Worm (Caenorhabditis elegans) whole organism, L4 larva: ENCODE data around the gene best-1.

Source experiments
- D1046.2 ChIP-seq: fragments of 200-800 bp; sonication (Bioruptor generic); IDR thresholded peaks from 2 replicates; pipeline ENCODE4 v1.3.6; 2022; ENCODE audit warnings: missing genetic modification characterization, missing compliant biosample characterization
- F10B5.3 ChIP-seq: sonication (generic microtip); optimal IDR thresholded peaks from 2 replicates; lab custom pipeline; 2016; ENCODE audit warnings: mild to moderate bottlenecking, missing genetic modification characterization, missing compliant biosample characterization
- F49E8.2 ChIP-seq: sonication (generic microtip); optimal IDR thresholded peaks from 2 replicates; lab custom pipeline; 2016; ENCODE audit warnings: missing compliant biosample characterization, mild to moderate bottlenecking, missing genetic modification characterization, borderline replicate concordance
- T26A8.4 ChIP-seq: fragments of 200-800 bp; sonication (Bioruptor generic); IDR thresholded peaks from 2 replicates; pipeline ENCODE4 v1.3.6; 2022; ENCODE audit warnings: missing genetic modification characterization, missing compliant biosample characterization
- Y105C5A.15 ChIP-seq: fragments of 200-800 bp; sonication (Bioruptor generic); IDR thresholded peaks from 2 replicates; pipeline ENCODE4 v1.3.6; 2022; ENCODE audit warnings: missing genetic modification characterization, missing compliant biosample characterization
- Y48G9A.11 ChIP-seq: fragments of 200-800 bp; sonication (Bioruptor generic); IDR thresholded peaks from 2 replicates; pipeline ENCODE4 v1.3.6; 2022; ENCODE audit warnings: missing genetic modification reagents, missing genetic modification characterization, missing compliant biosample characterization
- aha-1 ChIP-seq: fragments of 150-350 bp; peaks from one replicate; lab custom pipeline; 2014; ENCODE audit warnings: missing biosample characterization, missing genetic modification characterization
- arid-1 ChIP-seq: fragments of 200-800 bp; sonication (Bioruptor generic); conservative IDR thresholded peaks from 2 replicates; pipeline ENCODE4 v1.3.6; 2022; ENCODE audit warnings: missing genetic modification reagents, missing genetic modification characterization, missing compliant biosample characterization
- attf-4 ChIP-seq: sonication (generic microtip); optimal IDR thresholded peaks from 3 replicates; lab custom pipeline; 2017; ENCODE audit warnings: missing biosample characterization, missing genetic modification characterization
- ceh-44 ChIP-seq: fragments of 200-800 bp; sonication (Bioruptor generic); IDR thresholded peaks from 2 replicates; pipeline ENCODE4 v1.3.6; 2022; ENCODE audit warnings: missing genetic modification reagents, missing genetic modification characterization, missing compliant biosample characterization
- ceh-62 ChIP-seq: sonication (generic microtip); optimal IDR thresholded peaks from 2 replicates; lab custom pipeline; 2017; ENCODE audit warnings: missing biosample characterization, missing genetic modification characterization
- ctbp-1 ChIP-seq: fragments of 200-800 bp; sonication (Bioruptor generic); IDR thresholded peaks from 2 replicates; pipeline ENCODE4 v1.3.6; 2022; ENCODE audit warnings: missing genetic modification reagents, missing genetic modification characterization, missing compliant biosample characterization
- daf-12 ChIP-seq: fragments of 150-350 bp; optimal IDR thresholded peaks from 2 replicates; lab custom pipeline; 2014; ENCODE audit warnings: missing biosample characterization, missing genetic modification reagents, missing genetic modification characterization
- daf-8 ChIP-seq: fragments of 200-800 bp; sonication (Bioruptor generic); IDR thresholded peaks from 2 replicates; pipeline ENCODE4 v1.3.6; 2022; ENCODE audit warnings: missing genetic modification characterization, missing compliant biosample characterization
- dmd-6 ChIP-seq: fragments of 200-800 bp; sonication (Bioruptor generic); IDR thresholded peaks from 2 replicates; pipeline ENCODE4 v1.3.6; 2022; ENCODE audit warnings: missing genetic modification reagents, missing genetic modification characterization, missing compliant biosample characterization
- dpl-1 ChIP-seq: fragments of 150-350 bp; optimal IDR thresholded peaks from 2 replicates; lab custom pipeline; 2014; ENCODE audit warnings: missing biosample characterization, missing genetic modification reagents, missing genetic modification characterization
- dve-1 ChIP-seq: sonication (generic microtip); optimal IDR thresholded peaks from 2 replicates; lab custom pipeline; 2017; ENCODE audit warnings: antibody characterized with exemption, mild to moderate bottlenecking, missing genetic modification characterization, missing compliant biosample characterization; ENCODE audit not compliant: insufficient read depth
- fkh-10 ChIP-seq: fragments of 150-350 bp; optimal IDR thresholded peaks from 2 replicates; lab custom pipeline; 2014; ENCODE audit warnings: missing biosample characterization, missing genetic modification reagents, missing genetic modification characterization
- gei-8 ChIP-seq: fragments of 200-800 bp; sonication (Bioruptor generic); optimal IDR thresholded peaks from 2 replicates; lab custom pipeline; 2018; ENCODE audit warnings: mild to moderate bottlenecking, missing genetic modification characterization, missing compliant biosample characterization
- hlh-11 ChIP-seq: fragments of 200-800 bp; sonication (Bioruptor generic); optimal IDR thresholded peaks from 2 replicates; lab custom pipeline; 2018; ENCODE audit warnings: mild to moderate bottlenecking, missing genetic modification characterization, missing compliant biosample characterization
- hlh-30 ChIP-seq: sonication (generic microtip); optimal IDR thresholded peaks from 2 replicates; lab custom pipeline; 2017; ENCODE audit warnings: antibody characterized with exemption, mild to moderate bottlenecking, missing genetic modification characterization, missing compliant biosample characterization; ENCODE audit not compliant: insufficient read depth
- hmg-1.1 ChIP-seq: fragments of 200-800 bp; sonication (Bioruptor generic); IDR thresholded peaks from 2 replicates; pipeline ENCODE4 v1.3.6; 2022; ENCODE audit warnings: missing genetic modification reagents, missing genetic modification characterization, missing compliant biosample characterization
- lin-39 ChIP-seq: fragments of 150-350 bp; optimal IDR thresholded peaks from 2 replicates; lab custom pipeline; 2014; ENCODE audit warnings: missing biosample characterization, missing genetic modification reagents, missing genetic modification characterization
- lsy-2 ChIP-seq, 2 experiments: fragments of 150-350 bp in 1 of 2; sonication (generic microtip) in 1 of 2; optimal IDR thresholded peaks; 2 replicates each; lab custom pipeline; 2014 to 2017; ENCODE audit warnings: missing biosample characterization in 2 of 2, missing genetic modification characterization in 2 of 2
- madf-9 ChIP-seq: fragments of 200-800 bp; sonication (Bioruptor generic); conservative IDR thresholded peaks from 2 replicates; pipeline ENCODE4 v1.3.6; 2022; ENCODE audit warnings: missing genetic modification reagents, missing genetic modification characterization, missing compliant biosample characterization
- mdl-1 ChIP-seq, 2 experiments: fragments of 150-350 bp in 1 of 2; sonication (generic microtip) in 1 of 2; optimal IDR thresholded peaks; 2 replicates each; lab custom pipeline; 2014 to 2017; ENCODE audit warnings: missing biosample characterization in 2 of 2, missing genetic modification characterization in 2 of 2
- mep-1 ChIP-seq: fragments of 150-350 bp; sonication (generic microtip); optimal IDR thresholded peaks from 3 replicates; lab custom pipeline; 2014; ENCODE audit warnings: missing biosample characterization, missing genetic modification characterization
- nhr-11 ChIP-seq: fragments of 150-350 bp; optimal IDR thresholded peaks from 2 replicates; lab custom pipeline; 2014; ENCODE audit warnings: missing biosample characterization, missing genetic modification characterization
- nhr-25 ChIP-seq: sonication (generic microtip); optimal IDR thresholded peaks from 2 replicates; lab custom pipeline; 2017; ENCODE audit warnings: missing genetic modification characterization, mild to moderate bottlenecking, missing compliant biosample characterization, antibody characterized with exemption, moderate library complexity, borderline replicate concordance; ENCODE audit not compliant: insufficient read depth
- nhr-28 ChIP-seq: fragments of 150-350 bp; optimal IDR thresholded peaks from 2 replicates; lab custom pipeline; 2014; ENCODE audit warnings: missing biosample characterization, missing genetic modification characterization
- nhr-42 ChIP-seq: fragments of 200-800 bp; sonication (Bioruptor generic); IDR thresholded peaks from 2 replicates; pipeline ENCODE4 v1.3.6; 2022; ENCODE audit warnings: missing genetic modification characterization, missing compliant biosample characterization
- saeg-2 ChIP-seq: fragments of 200-800 bp; sonication (Bioruptor generic); IDR thresholded peaks from 2 replicates; pipeline ENCODE4 v1.3.6; 2022; ENCODE audit warnings: missing genetic modification reagents, missing genetic modification characterization, missing compliant biosample characterization
- sdz-12 ChIP-seq: fragments of 200-800 bp; sonication (Bioruptor generic); optimal IDR thresholded peaks from 2 replicates; lab custom pipeline; 2018; ENCODE audit warnings: mild to moderate bottlenecking, missing genetic modification characterization, missing compliant biosample characterization
- snpc-1.2 ChIP-seq: fragments of 200-800 bp; sonication (Bioruptor generic); IDR thresholded peaks from 2 replicates; pipeline ENCODE4 v1.3.6; 2022; ENCODE audit warnings: missing genetic modification reagents, missing genetic modification characterization, missing compliant biosample characterization
- spr-3 ChIP-seq: fragments of 200-800 bp; sonication (Bioruptor generic); optimal IDR thresholded peaks from 2 replicates; lab custom pipeline; 2018; ENCODE audit warnings: mild to moderate bottlenecking, missing genetic modification characterization, missing compliant biosample characterization
- tra-1 ChIP-seq: fragments of 200-800 bp; sonication (Bioruptor generic); IDR thresholded peaks from 2 replicates; pipeline ENCODE4 v1.3.6; 2022; ENCODE audit warnings: missing genetic modification reagents, missing genetic modification characterization, missing compliant biosample characterization
- unc-62 ChIP-seq, 3 experiments: fragments of 150-350 bp in 1 of 3; sonication (generic microtip); optimal IDR thresholded peaks in 2 of 3; peaks in 1 of 3; 1 replicate in 1 of 3; 2 replicates in 2 of 3; lab custom pipeline; 2014 to 2017; ENCODE audit warnings: missing biosample characterization in 3 of 3, missing genetic modification characterization in 3 of 3, missing genetic modification reagents in 3 of 3, missing genotype in 1 of 3

The best-1 gene

ce11 chrIV:13110876-13111275 lies 1.3 kb upstream of the best-1 start:
- no peak for TF ChIP-seq madf-9
- no peak for TF ChIP-seq daf-8 (GFP tag; lab: Robert Waterston, UW)
- TF ChIP-seq snpc-1.2 = no peak
- no peak for TF ChIP-seq mep-1 (tag; lab: Kevin White, UChicago)
- no peak for TF ChIP-seq F49E8.2 (tag; lab: Kevin White, UChicago)
- no peak for TF ChIP-seq spr-3 (GFP tag; lab: Kevin White, UChicago)
- TF ChIP-seq gei-8 (GFP tag; lab: Kevin White, UChicago) = no peak
- TF ChIP-seq ceh-62 (tag; lab: Kevin White, UChicago) = no peak
- TF ChIP-seq dve-1 (tag; lab: Kevin White, UChicago) = no peak
- TF ChIP-seq arid-1 (GFP tag; lab: Robert Waterston, UW) = no peak
- no peak for TF ChIP-seq unc-62 (GFP tag; optimal IDR thresholded peaks at IDR 0.05 in 1 of 2; lab: Kevin White, UChicago)
- TF ChIP-seq unc-62 (tag; optimal IDR thresholded peaks at IDR 0.05; lab: Kevin White, UChicago) = no peak
- no peak for TF ChIP-seq nhr-42 (GFP tag; lab: Robert Waterston, UW)
- no peak for TF ChIP-seq hmg-1.1 (GFP tag; lab: Robert Waterston, UW)
- TF ChIP-seq saeg-2 (GFP tag; lab: Robert Waterston, UW) = no peak
- TF ChIP-seq hlh-30 (tag; lab: Kevin White, UChicago) = peak; percentile 9
- TF ChIP-seq sdz-12 = no peak
- peak; percentile 9 for TF ChIP-seq hlh-11 (tag; lab: Kevin White, UChicago)
- TF ChIP-seq daf-12 (tag; lab: Kevin White, UChicago) = no peak
- TF ChIP-seq aha-1 (tag; lab: Kevin White, UChicago) = no peak
- TF ChIP-seq dpl-1 = no peak
- no peak for TF ChIP-seq lsy-2 (tag; optimal IDR thresholded peaks at IDR 0.05; lab: Kevin White, UChicago)
- TF ChIP-seq mdl-1 (tag; optimal IDR thresholded peaks at IDR 0.05; lab: Kevin White, UChicago) = peak in 1 of 2 experiments; percentile 30
- peak; percentile 56 for TF ChIP-seq nhr-28 (tag; lab: Kevin White, UChicago)
- no peak for TF ChIP-seq ctbp-1 (GFP tag; lab: Robert Waterston, UW)
- no peak for TF ChIP-seq Y105C5A.15 (GFP tag; lab: Robert Waterston, UW)
- no peak for TF ChIP-seq ceh-44
- no peak for TF ChIP-seq D1046.2 (GFP tag; lab: Robert Waterston, UW)
- no peak for TF ChIP-seq nhr-11 (tag; lab: Kevin White, UChicago)

- TF ChIP-seq fkh-10 (no peak), unc-62 (GFP tag; optimal IDR thresholded peaks at IDR 0.05 in 1 of 2; lab: Kevin White, UChicago) (peak in 1 of 2 experiments; percentile 94), unc-62 (tag; optimal IDR thresholded peaks at IDR 0.05; lab: Kevin White, UChicago) (no peak)
- TF ChIP-seq, all 104 proteins: peak for 1
Measured at ce11 chrIV:13108430-13108829, 1.1 kb downstream of the best-1 start.

ce11 chrIV:13107359-13107758 lies 2.2 kb downstream of the best-1 start, which contains the start of gene B0564.2:
B0564.2 (plus strand) TSS chrIV:13107659.
- TF ChIP-seq Y48G9A.11 (GFP tag; lab: Robert Waterston, UW) = no peak
- no peak for TF ChIP-seq D1046.2 (GFP tag; lab: Robert Waterston, UW)
- no peak for TF ChIP-seq nhr-25 (tag; lab: Kevin White, UChicago)
- TF ChIP-seq F10B5.3 (tag; lab: Kevin White, UChicago) = no peak
- TF ChIP-seq T26A8.4 (GFP tag; lab: Robert Waterston, UW) = no peak
- TF ChIP-seq lin-39 (tag; lab: Kevin White, UChicago) = no peak
- TF ChIP-seq daf-8 (GFP tag; lab: Robert Waterston, UW) = no peak
- no peak for TF ChIP-seq ceh-62 (tag; lab: Kevin White, UChicago)
- TF ChIP-seq tra-1 = no peak
- TF ChIP-seq daf-12 (tag; lab: Kevin White, UChicago) = no peak
- TF ChIP-seq hmg-1.1 (GFP tag; lab: Robert Waterston, UW) = no peak
- no peak for TF ChIP-seq spr-3 (GFP tag; lab: Kevin White, UChicago)
- TF ChIP-seq dmd-6 (GFP tag; lab: Robert Waterston, UW) = no peak
- no peak for TF ChIP-seq hlh-11 (tag; lab: Kevin White, UChicago)
- TF ChIP-seq snpc-1.2 = no peak
- no peak for TF ChIP-seq attf-4 (tag; lab: Kevin White, UChicago)
